Worm (Caenorhabditis elegans) whole organism, L4 larva: Measurements from ENCODE around the gene daf-41.

Experiments used
- ces-1 ChIP-seq: fragments of 150-350 bp; sonication (generic microtip); optimal IDR thresholded peaks from 4 replicates; lab custom pipeline; 2014; ENCODE audit warnings: missing biosample characterization, missing genetic modification reagents, missing genetic modification characterization
- lin-39 ChIP-seq: fragments of 150-350 bp; optimal IDR thresholded peaks from 2 replicates; lab custom pipeline; 2014; ENCODE audit warnings: missing biosample characterization, missing genetic modification reagents, missing genetic modification characterization
- mep-1 ChIP-seq: fragments of 150-350 bp; sonication (generic microtip); optimal IDR thresholded peaks from 3 replicates; lab custom pipeline; 2014; ENCODE audit warnings: missing biosample characterization, missing genetic modification characterization

DNA sequence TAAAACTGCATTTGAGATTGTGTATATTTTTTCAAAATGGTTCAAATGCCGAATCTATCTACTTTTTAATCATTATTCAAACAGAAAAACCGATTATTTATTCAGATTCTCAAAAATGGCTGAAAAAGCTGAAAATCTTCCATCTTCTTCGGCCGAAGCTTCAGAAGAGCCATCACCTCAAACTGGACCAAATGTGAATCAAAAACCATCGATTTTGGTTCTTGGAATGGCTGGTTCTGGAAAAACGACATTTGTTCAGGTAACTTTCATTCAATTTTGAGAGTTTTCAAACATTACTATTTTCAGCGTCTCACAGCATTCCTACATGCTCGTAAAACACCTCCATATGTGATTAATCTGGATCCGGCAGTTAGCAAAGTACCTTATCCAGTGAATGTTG is 15.6 kb downstream of the daf-41 start, which contains the start of gene gop-2:
- TF ChIP-seq mep-1 (tag; lab: Kevin White, UChicago) (no peak), lin-39 (tag; lab: Kevin White, UChicago) (no peak), ces-1 (GFP tag; lab: Kevin White, UChicago) (no peak)
